Worm (Caenorhabditis elegans) whole organism, L4 larva: ENCODE data around the gene F47B7.2.

Experiments
- F44E2.7 ChIP-seq: fragments of 200-800 bp; sonication (Bioruptor generic); IDR thresholded peaks from 2 replicates; pipeline ENCODE4 v2.1.2; 2022; ENCODE audit warnings: missing genetic modification characterization, missing compliant biosample characterization
- ZK337.2 ChIP-seq: fragments of 200-800 bp; sonication (Bioruptor generic); IDR thresholded peaks from 2 replicates; pipeline ENCODE4 v1.3.6; 2022; ENCODE audit warnings: missing genetic modification reagents, missing genetic modification characterization, missing compliant biosample characterization
- aly-2 ChIP-seq: sonication (generic microtip); optimal IDR thresholded peaks from 2 replicates; lab custom pipeline; 2018; ENCODE audit warnings: missing biosample characterization, missing genetic modification characterization
- attf-4 ChIP-seq: sonication (generic microtip); optimal IDR thresholded peaks from 3 replicates; lab custom pipeline; 2017; ENCODE audit warnings: missing biosample characterization, missing genetic modification characterization
- ces-1 ChIP-seq: fragments of 150-350 bp; sonication (generic microtip); optimal IDR thresholded peaks from 4 replicates; lab custom pipeline; 2014; ENCODE audit warnings: missing biosample characterization, missing genetic modification reagents, missing genetic modification characterization
- cey-2 ChIP-seq: sonication (generic microtip); optimal IDR thresholded peaks from 3 replicates; lab custom pipeline; 2017; ENCODE audit warnings: missing genetic modification characterization, mild to moderate bottlenecking, missing compliant biosample characterization, antibody characterized with exemption, borderline replicate concordance; ENCODE audit not compliant: insufficient read depth
- ctbp-1 ChIP-seq: fragments of 200-800 bp; sonication (Bioruptor generic); IDR thresholded peaks from 2 replicates; pipeline ENCODE4 v1.3.6; 2022; ENCODE audit warnings: missing genetic modification reagents, missing genetic modification characterization, missing compliant biosample characterization
- daf-16 ChIP-seq, 3 experiments: sonication (generic microtip); optimal IDR thresholded peaks; 2 replicates each; lab custom pipeline; 2016 to 2017; ENCODE audit warnings: missing genetic modification characterization in 3 of 3, missing genetic modification reagents in 3 of 3, mild to moderate bottlenecking in 2 of 3, missing compliant biosample characterization in 2 of 3, missing biosample characterization in 1 of 3, moderate library complexity in 1 of 3
- dmd-6 ChIP-seq: fragments of 200-800 bp; sonication (Bioruptor generic); IDR thresholded peaks from 2 replicates; pipeline ENCODE4 v1.3.6; 2022; ENCODE audit warnings: missing genetic modification reagents, missing genetic modification characterization, missing compliant biosample characterization
- dmd-9 ChIP-seq: fragments of 200-800 bp; sonication (Bioruptor generic); IDR thresholded peaks from 2 replicates; pipeline ENCODE4 v1.3.6; 2022; ENCODE audit warnings: missing genetic modification reagents, missing genetic modification characterization, missing compliant biosample characterization
- dpl-1 ChIP-seq: fragments of 150-350 bp; optimal IDR thresholded peaks from 2 replicates; lab custom pipeline; 2014; ENCODE audit warnings: missing biosample characterization, missing genetic modification reagents, missing genetic modification characterization
- dve-1 ChIP-seq: sonication (generic microtip); optimal IDR thresholded peaks from 2 replicates; lab custom pipeline; 2017; ENCODE audit warnings: antibody characterized with exemption, mild to moderate bottlenecking, missing genetic modification characterization, missing compliant biosample characterization; ENCODE audit not compliant: insufficient read depth
- hif-1 ChIP-seq, 2 experiments: sonication (generic microtip); optimal IDR thresholded peaks; 2 replicates each; lab custom pipeline; 2016 to 2017; ENCODE audit warnings: missing compliant biosample characterization in 2 of 2, missing genetic modification characterization in 2 of 2, missing genetic modification reagents in 2 of 2, missing genotype in 2 of 2, mild to moderate bottlenecking in 1 of 2
- hlh-11 ChIP-seq: fragments of 200-800 bp; sonication (Bioruptor generic); optimal IDR thresholded peaks from 2 replicates; lab custom pipeline; 2018; ENCODE audit warnings: mild to moderate bottlenecking, missing genetic modification characterization, missing compliant biosample characterization
- hlh-30 ChIP-seq: sonication (generic microtip); optimal IDR thresholded peaks from 2 replicates; lab custom pipeline; 2017; ENCODE audit warnings: antibody characterized with exemption, mild to moderate bottlenecking, missing genetic modification characterization, missing compliant biosample characterization; ENCODE audit not compliant: insufficient read depth
- hmg-1.1 ChIP-seq: fragments of 200-800 bp; sonication (Bioruptor generic); IDR thresholded peaks from 2 replicates; pipeline ENCODE4 v1.3.6; 2022; ENCODE audit warnings: missing genetic modification reagents, missing genetic modification characterization, missing compliant biosample characterization
- jun-1 ChIP-seq: fragments of 150-350 bp; optimal IDR thresholded peaks from 2 replicates; lab custom pipeline; 2014; ENCODE audit warnings: missing biosample characterization, missing genetic modification reagents, missing genetic modification characterization
- lim-7 ChIP-seq: fragments of 200-800 bp; sonication (Bioruptor generic); IDR thresholded peaks from 2 replicates; pipeline ENCODE4 v1.3.6; 2022; ENCODE audit warnings: missing genetic modification characterization, missing compliant biosample characterization
- lin-1 ChIP-seq: fragments of 200-800 bp; sonication (Bioruptor generic); IDR thresholded peaks from 2 replicates; pipeline ENCODE4 v1.3.6; 2022; ENCODE audit warnings: missing genetic modification reagents, missing genetic modification characterization, missing compliant biosample characterization
- lin-13 ChIP-seq: fragments of 150-350 bp; optimal IDR thresholded peaks from 2 replicates; lab custom pipeline; 2014; ENCODE audit warnings: missing biosample characterization, missing genetic modification reagents, missing genetic modification characterization
- lsy-2 ChIP-seq, 2 experiments: fragments of 150-350 bp in 1 of 2; sonication (generic microtip) in 1 of 2; optimal IDR thresholded peaks; 2 replicates each; lab custom pipeline; 2014 to 2017; ENCODE audit warnings: missing biosample characterization in 2 of 2, missing genetic modification characterization in 2 of 2
- mdl-1 ChIP-seq, 2 experiments: fragments of 150-350 bp in 1 of 2; sonication (generic microtip) in 1 of 2; optimal IDR thresholded peaks; 2 replicates each; lab custom pipeline; 2014 to 2017; ENCODE audit warnings: missing biosample characterization in 2 of 2, missing genetic modification characterization in 2 of 2
- mes-2 ChIP-seq: sonication (generic microtip); optimal IDR thresholded peaks from 2 replicates; lab custom pipeline; 2016; ENCODE audit warnings: missing genotype, mild to moderate bottlenecking, missing genetic modification characterization, missing compliant biosample characterization; ENCODE audit not compliant: poor library complexity, severe bottlenecking
- nhr-11 ChIP-seq: fragments of 150-350 bp; optimal IDR thresholded peaks from 2 replicates; lab custom pipeline; 2014; ENCODE audit warnings: missing biosample characterization, missing genetic modification characterization
- nhr-28 ChIP-seq: fragments of 150-350 bp; optimal IDR thresholded peaks from 2 replicates; lab custom pipeline; 2014; ENCODE audit warnings: missing biosample characterization, missing genetic modification characterization
- nhr-6 ChIP-seq: fragments of 150-350 bp; optimal IDR thresholded peaks from 2 replicates; lab custom pipeline; 2014; ENCODE audit warnings: missing biosample characterization, missing genetic modification characterization
- nhr-77 ChIP-seq: fragments of 150-350 bp; optimal IDR thresholded peaks from 2 replicates; lab custom pipeline; 2014; ENCODE audit warnings: missing biosample characterization, missing genetic modification characterization
- pha-4 ChIP-seq, 2 experiments: fragments of 150-350 bp in 1 of 2; fragments of 200-800 bp in 1 of 2; sonication (Bioruptor generic) in 1 of 2; IDR thresholded peaks in 1 of 2; optimal IDR thresholded peaks in 1 of 2; 2 replicates each; pipeline versions ENCODE4 v1.3.6 to Lab custom; 2014 to 2022; ENCODE audit warnings: missing genetic modification characterization in 2 of 2, missing genetic modification reagents in 2 of 2, missing biosample characterization in 1 of 2, missing compliant biosample characterization in 1 of 2
- pqm-1 ChIP-seq: sonication (generic microtip); optimal IDR thresholded peaks from 2 replicates; lab custom pipeline; 2017; ENCODE audit warnings: missing biosample characterization, missing genetic modification characterization
- saeg-2 ChIP-seq: fragments of 200-800 bp; sonication (Bioruptor generic); IDR thresholded peaks from 2 replicates; pipeline ENCODE4 v1.3.6; 2022; ENCODE audit warnings: missing genetic modification reagents, missing genetic modification characterization, missing compliant biosample characterization
- snpc-4 ChIP-seq: fragments of 150-350 bp; optimal IDR thresholded peaks from 2 replicates; lab custom pipeline; 2014; ENCODE audit warnings: missing biosample characterization, missing genetic modification characterization
- unc-39 ChIP-seq: sonication (generic microtip); optimal IDR thresholded peaks from 2 replicates; lab custom pipeline; 2017; ENCODE audit warnings: missing biosample characterization, missing genetic modification characterization
- unc-62 ChIP-seq, 3 experiments: fragments of 150-350 bp in 1 of 3; sonication (generic microtip); optimal IDR thresholded peaks in 2 of 3; peaks in 1 of 3; 1 replicate in 1 of 3; 2 replicates in 2 of 3; lab custom pipeline; 2014 to 2017; ENCODE audit warnings: missing biosample characterization in 3 of 3, missing genetic modification characterization in 3 of 3, missing genetic modification reagents in 3 of 3, missing genotype in 1 of 3
- zfp-3 ChIP-seq: fragments of 200-800 bp; sonication (Bioruptor generic); conservative IDR thresholded peaks from 2 replicates; pipeline ENCODE4 v1.3.6; 2022; ENCODE audit warnings: missing genetic modification reagents, missing genetic modification characterization, missing compliant biosample characterization
- ztf-11 ChIP-seq: fragments of 150-350 bp; optimal IDR thresholded peaks from 2 replicates; lab custom pipeline; 2014; ENCODE audit warnings: missing biosample characterization, missing genetic modification characterization
- ztf-7 ChIP-seq: fragments of 150-350 bp; optimal IDR thresholded peaks from 2 replicates; lab custom pipeline; 2014; ENCODE audit warnings: missing biosample characterization, missing genetic modification characterization

F47B7.2 gene

DNA sequence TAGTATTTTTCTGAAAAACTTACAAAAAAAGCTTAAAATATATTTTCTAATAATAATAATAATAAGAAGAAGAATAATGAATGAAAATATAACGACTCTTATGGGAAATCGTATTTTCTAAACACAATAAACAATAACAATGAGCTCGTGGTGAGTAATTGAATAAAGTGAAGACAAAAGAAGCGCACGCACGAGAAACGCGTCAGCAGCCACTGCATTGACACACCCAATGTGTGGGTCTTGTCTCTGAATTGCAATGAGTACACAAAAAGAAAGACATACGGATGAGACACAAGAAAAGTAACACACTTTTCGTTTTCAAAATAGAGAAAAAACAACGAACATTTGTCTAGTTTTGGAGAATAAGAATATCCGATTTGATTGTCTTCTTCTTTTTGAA, 30.8 kb downstream of the F47B7.2 start, which contains the start of gene F35A5.8 (continued):
- TF ChIP-seq nhr-28 (tag; lab: Kevin White, UChicago) (peak; percentile 58), hmg-1.1 (GFP tag; lab: Robert Waterston, UW) (peak; percentile 65), snpc-4 (tag; lab: Kevin White, UChicago) (no peak), ztf-11 (no peak), dve-1 (tag; lab: Kevin White, UChicago) (peak; percentile 86), ces-1 (GFP tag; lab: Kevin White, UChicago) (peak; percentile 64), lin-1 (GFP tag; lab: Robert Waterston, UW) (no peak), lin-13 (GFP tag; lab: Kevin White, UChicago) (peak; percentile 72), hif-1 (tag; optimal IDR thresholded peaks at IDR 0.05; lab: Kevin White, UChicago) (peak in 1 of 2 experiments; percentile 19), daf-16 (GFP tag; optimal IDR thresholded peaks at IDR 0.05; lab: Kevin White, UChicago) (peak in 1 of 2 experiments; percentile 80), daf-16 (tag; optimal IDR thresholded peaks at IDR 0.05; lab: Kevin White, UChicago) (peak; percentile 63), saeg-2 (GFP tag; lab: Robert Waterston, UW) (no peak), lim-7 (GFP tag; lab: Robert Waterston, UW) (no peak), attf-4 (tag; lab: Kevin White, UChicago) (no peak), nhr-6 (tag; lab: Kevin White, UChicago) (peak; percentile 4), F44E2.7 (no peak), dpl-1 (GFP tag; lab: Kevin White, UChicago) (peak; percentile 69), pha-4 (GFP tag; IDR thresholded peaks at IDR 0.05; lab: Robert Waterston, UW) (no peak), pha-4 (tag; optimal IDR thresholded peaks at IDR 0.05; lab: Kevin White, UChicago) (peak; percentile 89), dmd-6 (peak; percentile 48), mes-2 (tag; lab: Kevin White, UChicago) (peak; percentile 90), ctbp-1 (GFP tag; lab: Robert Waterston, UW) (peak; percentile 79), hlh-30 (tag; lab: Kevin White, UChicago) (peak; percentile 63), jun-1 (tag; lab: Kevin White, UChicago) (no peak), nhr-77 (tag; lab: Kevin White, UChicago) (peak; percentile 25), nhr-11 (tag; lab: Kevin White, UChicago) (peak; percentile 36), pqm-1 (tag; lab: Kevin White, UChicago) (no peak), dmd-9 (0 out of 2 replicates have a peak, but pooled peaks have one; percentile 45), mdl-1 (tag; optimal IDR thresholded peaks at IDR 0.05; lab: Kevin White, UChicago) (peak in 1 of 2 experiments; percentile 48), zfp-3 (no peak), hlh-11 (tag; lab: Kevin White, UChicago) (peak; percentile 74), aly-2 (tag; lab: Kevin White, UChicago) (no peak), unc-62 (GFP tag; optimal IDR thresholded peaks at IDR 0.05 in 1 of 2; lab: Kevin White, UChicago) (peak in 1 of 2 experiments; percentile 95), unc-62 (tag; optimal IDR thresholded peaks at IDR 0.05; lab: Kevin White, UChicago) (no peak), ztf-7 (peak; percentile 75), lsy-2 (tag; optimal IDR thresholded peaks at IDR 0.05; lab: Kevin White, UChicago) (peak in 1 of 2 experiments; percentile 28), unc-39 (tag; lab: Kevin White, UChicago) (no peak)

- TF ChIP-seq cey-2 (no peak), unc-62 (GFP tag; optimal IDR thresholded peaks at IDR 0.05 in 1 of 2; lab: Kevin White, UChicago) (peak in 1 of 2 experiments; percentile 56), unc-62 (tag; optimal IDR thresholded peaks at IDR 0.05; lab: Kevin White, UChicago) (no peak), ZK337.2 (GFP tag; lab: Robert Waterston, UW) (no peak)
These were observed 32.3 kb downstream of the F47B7.2 start, which contains the start of gene F35A5.2 for ce11 chrX:3804837-3805236. Gene F35A5.2 (plus strand): TSS chrX:3805137.
